Worm (Caenorhabditis elegans) whole organism, L1 larva: ENCODE measurements around the gene idpp-3.

Source experiments
- C16A3.4 ChIP-seq: fragments of 150-350 bp; optimal IDR thresholded peaks from 2 replicates; lab custom pipeline; 2014; ENCODE audit warnings: missing biosample characterization, missing genetic modification characterization
- Y116A8C.19 ChIP-seq: sonication (generic microtip); optimal IDR thresholded peaks from 2 replicates; lab custom pipeline; 2016; ENCODE audit warnings: missing compliant biosample characterization, missing genetic modification characterization, borderline replicate concordance
- ceh-63 ChIP-seq: fragments of 200-800 bp; sonication (Bioruptor generic); optimal IDR thresholded peaks from 2 replicates; lab custom pipeline; 2018; ENCODE audit warnings: mild to moderate bottlenecking, missing genetic modification characterization, missing compliant biosample characterization
- ceh-88 ChIP-seq: fragments of 200-800 bp; sonication (Bioruptor generic); IDR thresholded peaks from 2 replicates; pipeline ENCODE4 v1.3.6; 2022; ENCODE audit warnings: missing genetic modification characterization, missing compliant biosample characterization
- ces-1 ChIP-seq: fragments of 150-350 bp; optimal IDR thresholded peaks from 2 replicates; lab custom pipeline; 2014; ENCODE audit warnings: missing biosample characterization, missing genetic modification reagents, missing genetic modification characterization
- efl-1 ChIP-seq, 4 experiments: fragments of 150-350 bp; optimal IDR thresholded peaks in 3 of 4; peaks in 1 of 4; 1 replicate in 1 of 4; 2 replicates in 3 of 4; lab custom pipeline; 2014; ENCODE audit warnings: missing biosample characterization in 2 of 4, missing genetic modification characterization in 2 of 4, missing genetic modification reagents in 2 of 4
- egl-27 ChIP-seq, 2 experiments: fragments of 150-350 bp in 1 of 2; sonication (generic microtip); optimal IDR thresholded peaks; 3 replicates each; lab custom pipeline; 2017 to 2018; ENCODE audit warnings: missing biosample characterization in 2 of 2, missing genetic modification characterization in 2 of 2, missing genetic modification reagents in 2 of 2
- ets-5 ChIP-seq: fragments of 200-800 bp; sonication (Bioruptor generic); IDR thresholded peaks from 2 replicates; pipeline ENCODE4 v1.3.6; 2022; ENCODE audit warnings: missing genetic modification characterization, missing compliant biosample characterization
- fkh-10 ChIP-seq: sonication (generic microtip); optimal IDR thresholded peaks from 2 replicates; lab custom pipeline; 2017; ENCODE audit warnings: missing biosample characterization, missing genetic modification reagents, missing genetic modification characterization
- fos-1 ChIP-seq: fragments of 150-350 bp; optimal IDR thresholded peaks from 2 replicates; lab custom pipeline; 2014; ENCODE audit warnings: missing biosample characterization, missing genetic modification characterization
- irx-1 ChIP-seq: sonication (generic microtip); optimal IDR thresholded peaks from 2 replicates; lab custom pipeline; 2016; ENCODE audit warnings: missing genetic modification characterization, missing compliant biosample characterization
- lin-13 ChIP-seq: fragments of 150-350 bp; optimal IDR thresholded peaks from 2 replicates; lab custom pipeline; 2014; ENCODE audit warnings: missing biosample characterization, missing genetic modification reagents, missing genetic modification characterization
- lin-14 ChIP-seq: fragments of 200-800 bp; sonication (Bioruptor generic); optimal IDR thresholded peaks from 2 replicates; lab custom pipeline; 2018; ENCODE audit warnings: mild to moderate bottlenecking, missing genetic modification characterization, moderate library complexity, missing compliant biosample characterization
- lin-35 ChIP-seq, 2 experiments: fragments of 150-350 bp; optimal IDR thresholded peaks; 2 replicates each; lab custom pipeline; 2014; ENCODE audit warnings: missing biosample characterization in 2 of 2, missing genetic modification characterization in 2 of 2, missing genetic modification reagents in 2 of 2
- lir-3 ChIP-seq: sonication (generic microtip); optimal IDR thresholded peaks from 2 replicates; lab custom pipeline; 2016; ENCODE audit warnings: mild to moderate bottlenecking, missing genetic modification characterization, moderate library complexity, missing compliant biosample characterization; ENCODE audit not compliant: poor library complexity
- mab-9 ChIP-seq: fragments of 200-800 bp; sonication (Bioruptor generic); IDR thresholded peaks from 2 replicates; pipeline ENCODE4 v1.3.6; 2022; ENCODE audit warnings: missing genetic modification reagents, missing genetic modification characterization, missing compliant biosample characterization
- mef-2 ChIP-seq: fragments of 150-350 bp; optimal IDR thresholded peaks from 2 replicates; lab custom pipeline; 2014; ENCODE audit warnings: missing biosample characterization, missing genetic modification characterization
- mep-1 ChIP-seq: fragments of 150-350 bp; optimal IDR thresholded peaks from 2 replicates; lab custom pipeline; 2014; ENCODE audit warnings: missing biosample characterization, missing genetic modification characterization
- nhr-12 ChIP-seq: sonication (generic microtip); optimal IDR thresholded peaks from 2 replicates; lab custom pipeline; 2017; ENCODE audit warnings: missing biosample characterization, missing genetic modification characterization
- nhr-71 ChIP-seq: sonication (generic microtip); optimal IDR thresholded peaks from 2 replicates; lab custom pipeline; 2016; ENCODE audit warnings: mild to moderate bottlenecking, missing genetic modification characterization, moderate library complexity, missing compliant biosample characterization
- nhr-84 ChIP-seq: sonication (generic microtip); optimal IDR thresholded peaks from 2 replicates; lab custom pipeline; 2017; ENCODE audit warnings: missing biosample characterization, missing genetic modification characterization
- pax-3 ChIP-seq: fragments of 200-800 bp; sonication (Bioruptor generic); optimal IDR thresholded peaks from 2 replicates; lab custom pipeline; 2018; ENCODE audit warnings: mild to moderate bottlenecking, missing genetic modification characterization, moderate library complexity, missing compliant biosample characterization
- pqm-1 ChIP-seq: sonication (generic microtip); optimal IDR thresholded peaks from 3 replicates; lab custom pipeline; 2017; ENCODE audit warnings: missing biosample characterization, missing genetic modification characterization
- rnt-1 ChIP-seq: sonication (generic microtip); optimal IDR thresholded peaks from 2 replicates; lab custom pipeline; 2016; ENCODE audit warnings: mild to moderate bottlenecking, missing genetic modification characterization, moderate library complexity, missing compliant biosample characterization
- sox-4 ChIP-seq: sonication (generic microtip); optimal IDR thresholded peaks from 2 replicates; lab custom pipeline; 2016; ENCODE audit warnings: missing genetic modification characterization, missing compliant biosample characterization
- sptf-1 ChIP-seq: fragments of 150-350 bp; optimal IDR thresholded peaks from 2 replicates; lab custom pipeline; 2014; ENCODE audit warnings: missing biosample characterization, missing genetic modification characterization
- sup-37 ChIP-seq: fragments of 200-800 bp; sonication (Bioruptor generic); optimal IDR thresholded peaks from 2 replicates; lab custom pipeline; 2018; ENCODE audit warnings: mild to moderate bottlenecking, missing genetic modification characterization, missing compliant biosample characterization
- unc-130 ChIP-seq: fragments of 150-350 bp; optimal IDR thresholded peaks from 2 replicates; lab custom pipeline; 2017; ENCODE audit warnings: missing biosample characterization, missing genetic modification characterization, inconsistent platforms
- zag-1 ChIP-seq: fragments of 150-350 bp; optimal IDR thresholded peaks from 2 replicates; lab custom pipeline; 2014; ENCODE audit warnings: missing biosample characterization, missing genetic modification characterization

The idpp-3 gene

ce11 chrX:14922758-14923157 lies 38.6 kb downstream of the idpp-3 start:
- TF ChIP-seq Y116A8C.19 (tag; lab: Kevin White, UChicago) (no peak), pqm-1 (no peak), ces-1 (GFP tag; lab: Kevin White, UChicago) (no peak), mep-1 (tag; lab: Kevin White, UChicago) (no peak), nhr-12 (no peak), ets-5 (no peak), C16A3.4 (no peak), lin-35 (GFP tag; optimal IDR thresholded peaks at IDR 0.05; lab: Kevin White, UChicago) (no peak), ceh-63 (GFP tag; lab: Kevin White, UChicago) (no peak), lin-13 (GFP tag; lab: Kevin White, UChicago) (no peak)

- TF ChIP-seq mep-1 (tag; lab: Kevin White, UChicago), result no peak
- peak; percentile 78 for TF ChIP-seq fkh-10 (GFP tag; lab: Kevin White, UChicago)
Measured at ce11 chrX:14920880-14921279, 40.5 kb downstream of the idpp-3 start.

ce11 chrX:14918538-14918937 lies 42.8 kb downstream of the idpp-3 start, which contains the start of gene npr-40:
Gene npr-40 (plus strand): TSS chrX:14918838.
- TF ChIP-seq mab-9 (GFP tag; lab: Robert Waterston, UW), result no peak
- no peak for TF ChIP-seq sptf-1 (tag; lab: Kevin White, UChicago)
- no peak for TF ChIP-seq sup-37 (GFP tag; lab: Kevin White, UChicago)
- TF ChIP-seq nhr-84, result no peak
- TF ChIP-seq irx-1 (tag; lab: Kevin White, UChicago), result no peak
- TF ChIP-seq ces-1 (GFP tag; lab: Kevin White, UChicago), result no peak
- no peak for TF ChIP-seq fkh-10 (GFP tag; lab: Kevin White, UChicago)
- no peak for TF ChIP-seq nhr-71 (tag; lab: Kevin White, UChicago)
- no peak for TF ChIP-seq zag-1
- TF ChIP-seq sox-4 (tag; lab: Kevin White, UChicago), result no peak
- TF ChIP-seq unc-130 (tag; lab: Kevin White, UChicago), result no peak
- TF ChIP-seq lir-3 (tag; lab: Kevin White, UChicago), result no peak

- TF ChIP-seq fos-1 (tag; lab: Kevin White, UChicago), result no peak
- no peak for TF ChIP-seq lin-13 (GFP tag; lab: Kevin White, UChicago)
- no peak for TF ChIP-seq egl-27 (tag; optimal IDR thresholded peaks at IDR 0.05; lab: Kevin White, UChicago)
- TF ChIP-seq mab-9 (GFP tag; lab: Robert Waterston, UW), result no peak
- TF ChIP-seq efl-1 (optimal IDR thresholded peaks at IDR 0.05; lab: Kevin White, UChicago), result no peak
- peak in 1 of 2 experiments; percentile 62 for TF ChIP-seq efl-1 (GFP tag; optimal IDR thresholded peaks at IDR 0.05 in 1 of 2; lab: Kevin White, UChicago)
- TF ChIP-seq mef-2 (tag; lab: Kevin White, UChicago), result no peak
- no peak for TF ChIP-seq rnt-1 (tag; lab: Kevin White, UChicago)
- TF ChIP-seq ceh-88, result no peak
- peak; percentile 33 for TF ChIP-seq lin-14 (GFP tag; lab: Kevin White, UChicago)
- peak; percentile 83 for TF ChIP-seq fkh-10 (GFP tag; lab: Kevin White, UChicago)
Measured at ce11 chrX:14916767-14917166, 44.6 kb downstream of the idpp-3 start.

ce11 chrX:14910689-14911088 lies 50.7 kb downstream of the idpp-3 start:
- TF ChIP-seq pax-3 (no peak), fkh-10 (GFP tag; lab: Kevin White, UChicago) (peak; percentile 50)
